Worm (Caenorhabditis elegans) whole organism, L1 larva: ENCODE results near the gene C17G10.13.

ENCODE experiments used
- C34B4.2 ChIP-seq: sonication (generic microtip); optimal IDR thresholded peaks from 2 replicates; lab custom pipeline; 2017; ENCODE audit warnings: mild to moderate bottlenecking, missing genetic modification characterization, missing compliant biosample characterization
- aly-2 ChIP-seq: fragments of 150-350 bp; optimal IDR thresholded peaks from 2 replicates; lab custom pipeline; 2014; ENCODE audit warnings: missing biosample characterization, missing genetic modification characterization
- blmp-1 ChIP-seq: fragments of 150-350 bp; optimal IDR thresholded peaks from 2 replicates; lab custom pipeline; 2014; ENCODE audit warnings: missing biosample characterization, missing genetic modification characterization
- ceh-8 ChIP-seq: fragments of 200-800 bp; sonication (Bioruptor generic); optimal IDR thresholded peaks from 2 replicates; lab custom pipeline; 2018; ENCODE audit warnings: mild to moderate bottlenecking, missing genetic modification characterization, moderate library complexity, missing compliant biosample characterization
- ceh-88 ChIP-seq: fragments of 200-800 bp; sonication (Bioruptor generic); IDR thresholded peaks from 2 replicates; pipeline ENCODE4 v1.3.6; 2022; ENCODE audit warnings: missing genetic modification characterization, missing compliant biosample characterization
- dpl-1 ChIP-seq, 3 experiments: fragments of 150-350 bp in 2 of 3; sonication (generic microtip) in 1 of 3; optimal IDR thresholded peaks; 2 replicates each; lab custom pipeline; 2014 to 2017; ENCODE audit warnings: missing biosample characterization in 3 of 3, missing genetic modification characterization in 3 of 3, missing genetic modification reagents in 3 of 3
- dsc-1 ChIP-seq: sonication (generic microtip); optimal IDR thresholded peaks from 2 replicates; lab custom pipeline; 2016; ENCODE audit warnings: mild to moderate bottlenecking, missing genetic modification characterization, missing compliant biosample characterization
- efl-1 ChIP-seq, 4 experiments: fragments of 150-350 bp; optimal IDR thresholded peaks in 3 of 4; peaks in 1 of 4; 1 replicate in 1 of 4; 2 replicates in 3 of 4; lab custom pipeline; 2014; ENCODE audit warnings: missing biosample characterization in 2 of 4, missing genetic modification characterization in 2 of 4, missing genetic modification reagents in 2 of 4
- elt-2 ChIP-seq: sonication (generic microtip); optimal IDR thresholded peaks from 2 replicates; lab custom pipeline; 2016; ENCODE audit warnings: missing genetic modification characterization, mild to moderate bottlenecking, inconsistent platforms, missing compliant biosample characterization, missing genetic modification reagents
- fos-1 ChIP-seq: fragments of 150-350 bp; optimal IDR thresholded peaks from 2 replicates; lab custom pipeline; 2014; ENCODE audit warnings: missing biosample characterization, missing genetic modification characterization
- hlh-17 ChIP-seq: fragments of 200-800 bp; sonication (Bioruptor generic); optimal IDR thresholded peaks from 2 replicates; lab custom pipeline; 2018; ENCODE audit warnings: missing genetic modification characterization, mild to moderate bottlenecking, missing compliant biosample characterization, moderate library complexity, borderline replicate concordance
- hpl-2 ChIP-seq: fragments of 150-350 bp; optimal IDR thresholded peaks from 2 replicates; lab custom pipeline; 2014; ENCODE audit warnings: missing biosample characterization, missing genetic modification reagents, missing genetic modification characterization
- irx-1 ChIP-seq: sonication (generic microtip); optimal IDR thresholded peaks from 2 replicates; lab custom pipeline; 2016; ENCODE audit warnings: missing genetic modification characterization, missing compliant biosample characterization
- jun-1 ChIP-seq: fragments of 150-350 bp; optimal IDR thresholded peaks from 2 replicates; lab custom pipeline; 2014; ENCODE audit warnings: missing biosample characterization, missing genetic modification reagents, missing genetic modification characterization
- lin-13 ChIP-seq: fragments of 150-350 bp; optimal IDR thresholded peaks from 2 replicates; lab custom pipeline; 2014; ENCODE audit warnings: missing biosample characterization, missing genetic modification reagents, missing genetic modification characterization
- lin-35 ChIP-seq, 2 experiments: fragments of 150-350 bp; optimal IDR thresholded peaks; 2 replicates each; lab custom pipeline; 2014; ENCODE audit warnings: missing biosample characterization in 2 of 2, missing genetic modification characterization in 2 of 2, missing genetic modification reagents in 2 of 2
- mdl-1 ChIP-seq, 2 experiments: fragments of 150-350 bp; optimal IDR thresholded peaks; 2 replicates each; lab custom pipeline; 2014 to 2017; ENCODE audit warnings: missing biosample characterization in 2 of 2, missing genetic modification characterization in 2 of 2, inconsistent platforms in 1 of 2
- mef-2 ChIP-seq: fragments of 150-350 bp; optimal IDR thresholded peaks from 2 replicates; lab custom pipeline; 2014; ENCODE audit warnings: missing biosample characterization, missing genetic modification characterization
- mep-1 ChIP-seq: fragments of 150-350 bp; optimal IDR thresholded peaks from 2 replicates; lab custom pipeline; 2014; ENCODE audit warnings: missing biosample characterization, missing genetic modification characterization
- nhr-20 ChIP-seq: sonication (generic microtip); optimal IDR thresholded peaks from 2 replicates; lab custom pipeline; 2016; ENCODE audit warnings: mild to moderate bottlenecking, missing genetic modification characterization, missing compliant biosample characterization
- nhr-71 ChIP-seq: sonication (generic microtip); optimal IDR thresholded peaks from 2 replicates; lab custom pipeline; 2016; ENCODE audit warnings: mild to moderate bottlenecking, missing genetic modification characterization, moderate library complexity, missing compliant biosample characterization
- nhr-77 ChIP-seq: fragments of 150-350 bp; optimal IDR thresholded peaks from 2 replicates; lab custom pipeline; 2014; ENCODE audit warnings: missing biosample characterization, missing genetic modification characterization
- nhr-84 ChIP-seq: sonication (generic microtip); optimal IDR thresholded peaks from 2 replicates; lab custom pipeline; 2017; ENCODE audit warnings: missing biosample characterization, missing genetic modification characterization
- nhr-85 ChIP-seq: sonication (generic microtip); peaks from one replicate; lab custom pipeline; 2016; ENCODE audit warnings: missing genetic modification characterization, inconsistent platforms, missing compliant biosample characterization
- nhr-90 ChIP-seq: sonication (generic microtip); optimal IDR thresholded peaks from 2 replicates; lab custom pipeline; 2016; ENCODE audit warnings: mild to moderate bottlenecking, missing genetic modification characterization, missing compliant biosample characterization; ENCODE audit not compliant: poor library complexity
- pax-3 ChIP-seq: fragments of 200-800 bp; sonication (Bioruptor generic); optimal IDR thresholded peaks from 2 replicates; lab custom pipeline; 2018; ENCODE audit warnings: mild to moderate bottlenecking, missing genetic modification characterization, moderate library complexity, missing compliant biosample characterization
- pqm-1 ChIP-seq: sonication (generic microtip); optimal IDR thresholded peaks from 3 replicates; lab custom pipeline; 2017; ENCODE audit warnings: missing biosample characterization, missing genetic modification characterization
- skn-1 ChIP-seq: fragments of 150-350 bp; optimal IDR thresholded peaks from 2 replicates; lab custom pipeline; 2014; ENCODE audit warnings: missing biosample characterization, missing genetic modification characterization
- snu-23 ChIP-seq: sonication (generic microtip); optimal IDR thresholded peaks from 2 replicates; lab custom pipeline; 2016; ENCODE audit warnings: missing genetic modification characterization, missing compliant biosample characterization
- tlp-1 ChIP-seq: fragments of 150-350 bp; optimal IDR thresholded peaks from 2 replicates; lab custom pipeline; 2014; ENCODE audit warnings: missing biosample characterization, missing genetic modification characterization
- unc-130 ChIP-seq: fragments of 150-350 bp; optimal IDR thresholded peaks from 2 replicates; lab custom pipeline; 2017; ENCODE audit warnings: missing biosample characterization, missing genetic modification characterization, inconsistent platforms
- unc-30 ChIP-seq: sonication (generic microtip); optimal IDR thresholded peaks from 2 replicates; lab custom pipeline; 2017; ENCODE audit warnings: missing biosample characterization, missing genetic modification characterization
- unc-98 ChIP-seq: fragments of 200-800 bp; sonication (Bioruptor generic); IDR thresholded peaks from 2 replicates; pipeline ENCODE4 v1.3.6; 2022; ENCODE audit warnings: missing genetic modification characterization, missing compliant biosample characterization
- zag-1 ChIP-seq: fragments of 150-350 bp; optimal IDR thresholded peaks from 2 replicates; lab custom pipeline; 2014; ENCODE audit warnings: missing biosample characterization, missing genetic modification characterization
- ztf-4 ChIP-seq: fragments of 150-350 bp; optimal IDR thresholded peaks from 2 replicates; lab custom pipeline; 2014; ENCODE audit warnings: missing biosample characterization, missing genetic modification characterization

The C17G10.13 gene

DNA sequence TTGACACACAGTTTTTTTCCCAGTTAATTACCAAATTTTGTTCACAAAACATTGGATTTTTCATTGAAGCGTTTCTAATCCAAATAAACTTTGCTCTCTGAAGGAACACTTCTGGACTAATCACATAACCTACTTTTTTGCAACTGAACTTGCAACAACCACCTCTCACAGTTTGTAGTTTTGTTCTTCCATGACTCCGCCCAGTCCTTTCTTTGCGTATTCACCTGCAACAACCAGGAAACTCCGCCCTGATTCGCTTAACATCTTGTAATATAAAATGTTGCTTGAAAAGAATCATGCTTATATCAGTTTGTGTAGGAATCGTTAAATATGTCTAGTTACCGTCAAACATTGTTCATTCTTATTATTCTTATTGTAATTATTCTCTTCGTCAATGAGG lies 33.2 kb downstream of the C17G10.13 start, which contains the start of gene ins-11:
Gene ins-11 (plus strand): TSS at position 301 of the 400 bp plus-strand sequence.
- no peak for TF ChIP-seq snu-23
- no peak for TF ChIP-seq unc-30 (tag; lab: Kevin White, UChicago)
- no peak for TF ChIP-seq ceh-8 (GFP tag; lab: Kevin White, UChicago)
- TF ChIP-seq hpl-2 = no peak
- TF ChIP-seq dpl-1 (GFP tag; optimal IDR thresholded peaks at IDR 0.05; lab: Kevin White, UChicago) = no peak
- TF ChIP-seq unc-98 (GFP tag; lab: Robert Waterston, UW) = no peak
- no peak for TF ChIP-seq nhr-77
- no peak for TF ChIP-seq hlh-17 (GFP tag; lab: Kevin White, UChicago)
- no peak for TF ChIP-seq tlp-1 (tag; lab: Kevin White, UChicago)
- no peak for TF ChIP-seq nhr-20 (tag; lab: Kevin White, UChicago)
- no peak for TF ChIP-seq zag-1
- TF ChIP-seq dsc-1 = no peak
- no peak for TF ChIP-seq mep-1 (tag; lab: Kevin White, UChicago)

DNA sequence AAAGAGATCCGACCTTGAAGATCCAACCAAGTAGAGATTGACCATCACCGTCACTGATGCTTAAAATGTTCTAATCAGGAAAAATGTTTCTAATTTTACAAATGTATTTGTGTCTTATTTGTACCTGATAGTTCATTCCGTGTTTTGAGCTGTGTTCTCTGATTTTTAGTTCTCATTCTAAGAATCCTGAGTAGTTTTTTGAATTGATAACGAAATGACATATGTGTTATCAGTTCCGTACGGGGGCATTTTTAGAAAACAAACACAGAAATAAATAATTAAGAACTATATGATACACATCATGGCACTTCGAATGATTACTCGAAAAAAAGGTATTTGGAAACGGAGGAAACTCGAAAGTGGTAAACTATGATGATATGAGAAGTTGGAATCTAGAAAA lies 34.1 kb downstream of the C17G10.13 start:
- no peak for TF ChIP-seq mef-2 (tag; lab: Kevin White, UChicago)
- TF ChIP-seq irx-1 = no peak
- no peak for TF ChIP-seq mdl-1 (tag; optimal IDR thresholded peaks at IDR 0.05; lab: Kevin White, UChicago)
- no peak for TF ChIP-seq unc-130 (tag; lab: Kevin White, UChicago)
- peak; percentile 66 for TF ChIP-seq elt-2 (tag; lab: Kevin White, UChicago)
- TF ChIP-seq lin-13 = no peak
- no peak for TF ChIP-seq efl-1 (optimal IDR thresholded peaks at IDR 0.05; lab: Kevin White, UChicago)
- TF ChIP-seq efl-1 (GFP tag; optimal IDR thresholded peaks at IDR 0.05 in 1 of 2; lab: Kevin White, UChicago) = peak in 1 of 2 experiments; percentile 76
- TF ChIP-seq nhr-20 (tag; lab: Kevin White, UChicago) = no peak
- TF ChIP-seq pax-3 (tag; lab: Kevin White, UChicago) = no peak

DNA sequence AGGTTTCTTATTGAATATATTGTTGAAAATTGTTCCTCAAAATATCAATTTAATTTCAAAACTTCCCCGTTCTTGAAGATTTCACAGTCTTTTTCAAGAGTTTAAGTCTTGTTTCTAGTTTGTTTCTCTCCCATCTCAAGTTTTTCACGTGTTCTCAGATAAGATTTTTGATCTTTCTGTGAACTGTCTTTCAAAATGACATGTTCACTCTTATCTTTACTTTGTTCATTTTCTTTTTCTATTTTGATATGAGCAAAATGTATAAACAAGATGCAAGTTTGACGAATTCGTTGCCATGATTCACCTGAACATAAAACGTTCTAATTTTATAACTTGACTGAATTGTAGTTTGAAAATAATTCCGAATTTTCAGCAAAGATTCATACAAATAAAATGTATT lies 34.8 kb downstream of the C17G10.13 start:
- no peak for TF ChIP-seq dsc-1
- no peak for TF ChIP-seq ztf-4 (tag; lab: Kevin White, UChicago)
- TF ChIP-seq zag-1 = no peak
- no peak for TF ChIP-seq jun-1
- no peak for TF ChIP-seq skn-1 (tag; lab: Kevin White, UChicago)
- no peak for TF ChIP-seq C34B4.2
- no peak for TF ChIP-seq dpl-1 (GFP tag; optimal IDR thresholded peaks at IDR 0.05; lab: Kevin White, UChicago)
- TF ChIP-seq fos-1 (tag; lab: Kevin White, UChicago) = no peak
- TF ChIP-seq nhr-84 (tag; lab: Kevin White, UChicago) = no peak
- no peak for TF ChIP-seq aly-2 (tag; lab: Kevin White, UChicago)

DNA sequence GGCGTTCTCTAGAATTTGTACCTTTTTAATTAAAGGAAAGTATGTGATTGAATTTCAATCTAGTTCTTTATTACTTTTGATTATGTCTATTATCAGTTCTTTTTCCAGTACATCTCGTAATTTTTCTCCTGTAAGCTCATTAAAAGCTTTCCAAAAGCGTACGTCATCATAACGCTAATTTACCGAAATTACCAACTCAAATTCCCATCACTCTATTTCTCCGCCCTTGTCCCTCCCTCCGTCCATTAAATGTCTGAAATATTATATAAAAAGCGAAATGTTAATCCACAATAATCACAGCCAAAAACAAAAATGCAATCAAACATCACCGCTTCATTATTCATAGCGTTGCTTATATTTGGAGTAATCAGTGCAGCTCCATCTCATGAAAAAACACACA lies 35.3 kb downstream of the C17G10.13 start, which contains the start of gene ins-12:
Gene ins-12 (plus strand): TSS at position 301 of the 400 bp plus-strand sequence.
- TF ChIP-seq nhr-90 (tag; lab: Kevin White, UChicago) (no peak), nhr-85 (tag; lab: Kevin White, UChicago) (no peak), efl-1 (optimal IDR thresholded peaks at IDR 0.05; lab: Kevin White, UChicago) (no peak), efl-1 (GFP tag; optimal IDR thresholded peaks at IDR 0.05 in 1 of 2; lab: Kevin White, UChicago) (no peak), elt-2 (tag; lab: Kevin White, UChicago) (no peak), ceh-88 (GFP tag; lab: Robert Waterston, UW) (no peak), tlp-1 (tag; lab: Kevin White, UChicago) (no peak)

DNA sequence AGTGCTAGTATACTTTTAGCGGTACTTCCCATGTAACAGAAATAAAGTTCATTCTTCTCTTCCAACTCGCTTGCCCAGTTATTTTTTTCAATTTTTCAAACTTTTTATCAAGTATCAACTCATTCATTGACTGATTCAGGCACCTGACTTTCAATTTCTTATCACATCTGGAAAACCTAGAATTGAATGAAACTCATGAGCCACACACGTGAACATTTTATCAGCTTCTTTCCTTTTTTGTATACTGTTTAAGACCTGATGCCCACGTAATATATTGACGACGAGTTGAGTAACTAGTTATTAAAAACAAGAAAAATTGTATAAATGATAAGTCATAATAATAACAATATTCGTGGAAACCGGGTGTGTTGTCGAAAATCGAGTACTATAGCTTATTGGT lies 36.1 kb downstream of the C17G10.13 start:
- TF ChIP-seq blmp-1 (no peak), nhr-71 (tag; lab: Kevin White, UChicago) (peak; percentile 18), nhr-90 (tag; lab: Kevin White, UChicago) (peak; percentile 10), elt-2 (tag; lab: Kevin White, UChicago) (peak; percentile 98), lin-35 (GFP tag; optimal IDR thresholded peaks at IDR 0.05; lab: Kevin White, UChicago) (peak in 1 of 2 experiments; percentile 30), nhr-20 (tag; lab: Kevin White, UChicago) (peak; percentile 4), pqm-1 (tag; lab: Kevin White, UChicago) (peak; percentile 31), unc-30 (tag; lab: Kevin White, UChicago) (no peak)
